Fruit fly (Drosophila melanogaster): Measurements from ENCODE around the gene pelo.

pelo gene

dm6 chr2L:9737360-9737759, 36.8 kb downstream of the pelo start:
- no peak for TF ChIP-seq pan (optimal IDR thresholded peaks at IDR 0.05)
- TF ChIP-seq Dll (optimal IDR thresholded peaks at IDR 0.05) = no peak
- no peak for TF ChIP-seq EcR (GFP tag; optimal IDR thresholded peaks at IDR 0.05)
- no peak for TF ChIP-seq psq (optimal IDR thresholded peaks at IDR 0.05)
- TF ChIP-seq CG8478 (optimal IDR thresholded peaks at IDR 0.05) = no peak
- TF ChIP-seq usp (GFP tag; optimal IDR thresholded peaks at IDR 0.05) = no peak

dm6 chr2L:9737803-9738202, 37.2 kb downstream of the pelo start:
- no peak for TF ChIP-seq EcR (GFP tag; optimal IDR thresholded peaks at IDR 0.05)
- no peak for TF ChIP-seq pan (optimal IDR thresholded peaks at IDR 0.05)

DNA sequence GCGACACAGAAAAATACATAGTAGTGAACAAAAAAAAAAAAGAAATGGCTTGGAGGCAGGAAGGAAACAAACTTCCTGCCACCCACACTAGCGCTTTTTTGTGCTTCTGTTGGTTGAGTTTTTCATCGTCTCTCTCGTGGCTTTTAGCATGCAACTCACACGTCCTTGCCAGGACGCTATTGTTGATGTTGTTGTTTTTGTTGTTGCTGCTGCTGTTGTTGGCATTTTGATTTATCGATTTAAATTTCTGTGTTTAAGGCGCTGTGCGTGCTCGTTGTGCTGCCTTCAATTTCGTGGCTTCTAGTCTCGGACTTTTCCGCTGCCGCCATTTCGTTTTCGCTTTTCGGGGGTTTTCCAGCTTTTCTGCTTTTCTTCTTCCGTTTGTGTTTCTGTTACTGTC, 39.1 kb downstream of the pelo start:
- TF ChIP-seq Dll (optimal IDR thresholded peaks at IDR 0.05) = no peak

dm6 chr2L:9743823-9744222, 43.2 kb downstream of the pelo start:
- no peak for TF ChIP-seq pan (optimal IDR thresholded peaks at IDR 0.05)
- no peak for TF ChIP-seq CG8478 (optimal IDR thresholded peaks at IDR 0.05)
- no peak for TF ChIP-seq usp (GFP tag; optimal IDR thresholded peaks at IDR 0.05)
- no peak for TF ChIP-seq EcR (GFP tag; optimal IDR thresholded peaks at IDR 0.05)
- no peak for TF ChIP-seq psq (optimal IDR thresholded peaks at IDR 0.05)
- no peak for TF ChIP-seq Dll (optimal IDR thresholded peaks at IDR 0.05)

DNA sequence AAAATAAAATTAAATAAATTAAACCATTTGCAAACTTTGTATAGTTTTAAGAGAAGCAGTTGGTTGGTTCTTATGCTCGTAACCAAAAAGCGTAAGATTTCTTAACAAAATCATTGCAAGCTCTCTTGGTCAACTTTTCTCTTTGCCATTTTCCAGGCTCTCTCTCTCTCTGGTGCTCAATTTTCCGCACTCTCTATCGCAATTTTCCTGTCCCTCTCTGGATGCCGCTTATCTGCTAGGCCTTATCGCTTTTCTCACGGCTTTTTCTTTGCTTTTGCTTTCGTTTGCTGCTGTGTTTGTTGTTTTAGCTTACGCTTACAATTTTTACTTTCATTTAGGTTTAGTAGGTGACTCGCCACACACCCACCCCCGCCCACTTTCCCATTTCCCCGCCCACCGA, 44.0 kb downstream of the pelo start:
- no peak for TF ChIP-seq usp (GFP tag; optimal IDR thresholded peaks at IDR 0.05)
- no peak for TF ChIP-seq EcR (GFP tag; optimal IDR thresholded peaks at IDR 0.05)
- no peak for TF ChIP-seq CG8478 (optimal IDR thresholded peaks at IDR 0.05)
- TF ChIP-seq psq (optimal IDR thresholded peaks at IDR 0.05) = no peak
- TF ChIP-seq pan (optimal IDR thresholded peaks at IDR 0.05) = no peak
- TF ChIP-seq Dll (optimal IDR thresholded peaks at IDR 0.05) = no peak

- TF ChIP-seq pan (optimal IDR thresholded peaks at IDR 0.05) = no peak
- TF ChIP-seq psq (optimal IDR thresholded peaks at IDR 0.05) = no peak
- no peak for TF ChIP-seq EcR (GFP tag; optimal IDR thresholded peaks at IDR 0.05)
- TF ChIP-seq usp (GFP tag; optimal IDR thresholded peaks at IDR 0.05) = no peak
- TF ChIP-seq CG8478 (optimal IDR thresholded peaks at IDR 0.05) = no peak
- TF ChIP-seq Dll (optimal IDR thresholded peaks at IDR 0.05) = no peak
Measured at dm6 chr2L:9746236-9747225, 45.9 kb downstream of the pelo start, which contains the start of gene Nckx30C. TSS of gene Nckx30C (minus strand) at chr2L:9746495.

dm6 chr2L:9749745-9750144, 49.1 kb downstream of the pelo start, which contains the start of gene Cyp4e3:
TSS of gene Cyp4e3 (minus strand) at chr2L:9750071.
- TF ChIP-seq usp (GFP tag; optimal IDR thresholded peaks at IDR 0.05) (no peak), psq (optimal IDR thresholded peaks at IDR 0.05) (no peak), EcR (GFP tag; optimal IDR thresholded peaks at IDR 0.05) (no peak), CG8478 (optimal IDR thresholded peaks at IDR 0.05) (no peak), Dll (optimal IDR thresholded peaks at IDR 0.05) (no peak), pan (optimal IDR thresholded peaks at IDR 0.05) (no peak)

DNA sequence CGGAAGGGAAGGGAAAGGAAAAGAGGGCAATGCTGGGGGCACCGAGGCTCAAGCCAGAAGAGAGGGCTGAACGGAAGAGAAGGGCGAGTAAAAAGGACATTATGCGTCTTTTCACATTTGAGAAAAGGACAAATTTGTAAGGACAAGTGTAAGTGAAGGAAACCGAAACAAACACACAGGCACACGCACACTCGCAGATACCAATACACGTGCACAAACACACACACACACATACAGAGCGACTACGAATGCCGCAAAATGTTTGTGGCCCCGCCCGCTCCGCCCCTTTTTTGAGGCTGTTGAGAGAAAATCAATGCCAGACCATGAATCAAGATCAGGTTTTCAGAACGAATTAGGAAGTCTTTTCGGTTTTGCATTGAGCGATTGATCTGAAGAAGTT, 52.7 kb downstream of the pelo start:
- TF ChIP-seq psq (optimal IDR thresholded peaks at IDR 0.05) (no peak), pan (optimal IDR thresholded peaks at IDR 0.05) (no peak), EcR (GFP tag; optimal IDR thresholded peaks at IDR 0.05) (no peak), usp (GFP tag; optimal IDR thresholded peaks at IDR 0.05) (no peak), Dll (optimal IDR thresholded peaks at IDR 0.05) (no peak), CG8478 (optimal IDR thresholded peaks at IDR 0.05) (no peak)

DNA sequence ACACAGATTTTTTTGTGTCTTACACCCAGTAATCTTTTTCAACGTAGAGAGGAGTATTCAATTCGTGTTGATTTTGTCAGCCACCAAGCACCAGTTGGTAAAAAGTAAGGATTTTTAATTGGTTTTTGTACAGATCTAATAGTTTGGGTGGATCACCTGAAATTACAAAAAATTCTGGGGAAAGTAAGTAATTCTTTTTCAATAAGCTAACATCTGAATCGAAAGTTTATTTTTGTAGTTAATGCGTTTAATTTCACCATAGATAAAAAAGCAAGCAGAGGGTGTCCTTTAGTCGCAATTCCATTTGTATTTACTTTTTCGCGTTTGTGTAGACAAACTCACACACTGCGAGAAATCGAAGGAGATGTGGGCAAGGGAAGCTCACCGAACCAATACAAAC, 54.2 kb downstream of the pelo start:
- TF ChIP-seq EcR (GFP tag; optimal IDR thresholded peaks at IDR 0.05) = no peak
- TF ChIP-seq CG8478 (optimal IDR thresholded peaks at IDR 0.05) = no peak
- TF ChIP-seq Dll (optimal IDR thresholded peaks at IDR 0.05) = no peak
- TF ChIP-seq usp (GFP tag; optimal IDR thresholded peaks at IDR 0.05) = no peak
- no peak for TF ChIP-seq psq (optimal IDR thresholded peaks at IDR 0.05)
- TF ChIP-seq pan (optimal IDR thresholded peaks at IDR 0.05) = no peak

- no peak for TF ChIP-seq EcR (GFP tag; optimal IDR thresholded peaks at IDR 0.05)
- no peak for TF ChIP-seq usp (GFP tag; optimal IDR thresholded peaks at IDR 0.05)
- TF ChIP-seq CG8478 (optimal IDR thresholded peaks at IDR 0.05) = no peak
- no peak for TF ChIP-seq pan (optimal IDR thresholded peaks at IDR 0.05)
- no peak for TF ChIP-seq psq (optimal IDR thresholded peaks at IDR 0.05)
- no peak for TF ChIP-seq Dll (optimal IDR thresholded peaks at IDR 0.05)
Measured at dm6 chr2L:9757990-9758814, 57.6 kb downstream of the pelo start, which contains the start of gene zf30C. TSS of gene zf30C (plus strand) at chr2L:9758342.
